Fruit fly (Drosophila melanogaster) whole organism, embryonic: ENCODE data around the gene sinu.

Experiments used
- Blimp-1 ChIP-seq: fragments of 200-800 bp; sonication (Bioruptor generic); optimal IDR thresholded peaks from 3 replicates; lab custom pipeline; 2018; ENCODE audit warnings: missing biosample characterization, missing genetic modification characterization, mild to moderate bottlenecking, moderate library complexity, missing genetic modification reagents
- CG14014 ChIP-seq: fragments of 200-800 bp; sonication (Bioruptor generic); IDR thresholded peaks from 2 replicates; pipeline ENCODE4 v1.3.6; 2022; ENCODE audit warnings: missing biosample characterization, missing genetic modification characterization
- CG1529 ChIP-seq: fragments of 200-800 bp; sonication (Bioruptor generic); optimal IDR thresholded peaks from 3 replicates; lab custom pipeline; 2018; ENCODE audit warnings: missing biosample characterization, missing genetic modification characterization
- CG4424 ChIP-seq: fragments of 200-800 bp; sonication (Bioruptor generic); optimal IDR thresholded peaks from 3 replicates; lab custom pipeline; 2016; ENCODE audit warnings: missing biosample characterization, missing genetic modification characterization
- CG6765 ChIP-seq: fragments of 200-800 bp; sonication (Bioruptor generic); optimal IDR thresholded peaks from 3 replicates; lab custom pipeline; 2017; ENCODE audit warnings: missing biosample characterization, mild to moderate bottlenecking, missing genetic modification characterization
- Dip3 ChIP-seq: fragments of 200-800 bp; sonication (Bioruptor generic); optimal IDR thresholded peaks from 3 replicates; lab custom pipeline; 2016; ENCODE audit warnings: missing biosample characterization, missing genetic modification characterization
- Sox102F ChIP-seq: fragments of 200-800 bp; sonication (Bioruptor generic); optimal IDR thresholded peaks from 2 replicates; lab custom pipeline; 2018; ENCODE audit warnings: missing biosample characterization, mild to moderate bottlenecking, missing genetic modification characterization, moderate library complexity
- ham ChIP-seq: fragments of 200-800 bp; sonication (Bioruptor generic); IDR thresholded peaks from 2 replicates; pipeline ENCODE4 v1.3.6; 2022; ENCODE audit warnings: missing biosample characterization, missing genetic modification characterization

- TF ChIP-seq Blimp-1 (GFP tag; lab: Kevin White, UChicago) (no peak), CG14014 (GFP tag; lab: Robert Waterston, UW) (no peak), CG6765 (GFP tag; lab: Kevin White, UChicago) (no peak), ham (GFP tag; lab: Robert Waterston, UW) (no peak), Sox102F (GFP tag; lab: Kevin White, UChicago) (no peak), CG1529 (GFP tag; lab: Kevin White, UChicago) (no peak), Dip3 (GFP tag; lab: Kevin White, UChicago) (no peak), CG4424 (GFP tag; lab: Kevin White, UChicago) (no peak)
Measured at dm6 chr3L:5594163-5594715, 32.8 kb upstream of the sinu start.
